Worm (Caenorhabditis elegans): Measurements from ENCODE around the gene ZK1290.7.
A peak's percentile ranks its signal among the peaks of the same experiment; 100 is the strongest.

Gene ZK1290.7

DNA sequence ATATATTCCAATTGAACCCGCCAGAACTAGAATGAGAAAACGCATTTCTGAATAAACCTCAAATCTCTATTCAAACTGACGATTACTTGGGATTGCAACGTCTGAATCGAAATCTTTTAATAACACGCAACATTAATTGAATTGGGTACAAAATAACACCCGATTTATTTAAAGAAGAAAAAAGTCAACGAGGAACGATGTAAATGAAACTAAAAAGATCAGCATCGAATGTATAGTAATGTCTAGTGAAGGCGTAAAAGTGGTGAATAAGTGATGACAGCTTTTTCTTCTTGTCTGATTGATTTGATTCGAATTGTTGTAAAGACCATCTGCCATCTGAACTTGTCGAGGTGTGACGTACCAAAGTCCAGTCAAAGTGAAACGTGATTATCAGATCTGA, 31.8 kb downstream of the ZK1290.7 start, which contains the start of gene nas-23:
TSS of gene nas-23 (minus strand) at position 101 of the 400 bp plus-strand sequence.
- TF ChIP-seq mab-5 (tag; optimal IDR thresholded peaks at IDR 0.05) (no peak), mep-1 (tag; optimal IDR thresholded peaks at IDR 0.05) (no peak), lin-13 (tag; optimal IDR thresholded peaks at IDR 0.05) (no peak), lin-32 (GFP tag; optimal IDR thresholded peaks at IDR 0.05) (no peak), tbx-8 (GFP tag; optimal IDR thresholded peaks at IDR 0.05) (no peak)

DNA sequence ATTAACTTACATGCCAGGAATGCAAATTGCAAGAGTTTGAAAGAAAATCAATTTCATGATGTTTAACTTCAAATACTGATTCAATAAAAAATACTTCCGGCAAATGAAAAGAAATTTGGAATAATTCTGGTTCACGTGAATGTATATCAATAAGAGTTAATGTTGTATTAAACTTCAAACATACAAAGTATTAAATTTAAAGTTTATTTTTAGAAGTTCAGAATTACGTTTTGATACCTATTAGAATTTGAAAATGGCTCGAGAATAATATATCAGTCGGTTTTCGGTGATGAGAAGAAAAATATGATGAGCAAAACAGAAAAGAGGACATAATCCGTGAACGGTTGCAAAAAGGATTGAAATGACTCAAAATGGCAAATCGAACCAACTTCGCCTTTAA, 35.8 kb downstream of the ZK1290.7 start, which contains the start of gene D1022.9:
TSS of gene D1022.9 (minus strand) at position 101 of the 400 bp plus-strand sequence.
- TF ChIP-seq ceh-83 (GFP tag; optimal IDR thresholded peaks at IDR 0.05) (no peak), flh-1 (GFP tag; optimal IDR thresholded peaks at IDR 0.05) (no peak), unc-120 (tag; optimal IDR thresholded peaks at IDR 0.05; ENCODE audit: poor library complexity, severe bottlenecking) (no peak), nhr-12 (tag; optimal IDR thresholded peaks at IDR 0.05) (no peak), cnd-1 (tag; optimal IDR thresholded peaks at IDR 0.05) (no peak), zip-8 (tag; optimal IDR thresholded peaks at IDR 0.05) (no peak), pha-4 (tag; optimal IDR thresholded peaks at IDR 0.05) (no peak), ceh-39 (tag; optimal IDR thresholded peaks at IDR 0.05) (no peak), ham-2 (GFP tag; optimal IDR thresholded peaks at IDR 0.05) (no peak), mep-1 (tag; optimal IDR thresholded peaks at IDR 0.05) (no peak), sem-2 (GFP tag; optimal IDR thresholded peaks at IDR 0.05) (no peak), nhr-76 (tag; optimal IDR thresholded peaks at IDR 0.05) (no peak), ceh-43 (GFP tag; optimal IDR thresholded peaks at IDR 0.05) (no peak), elt-1 (tag; optimal IDR thresholded peaks at IDR 0.05; ENCODE audit: borderline replicate concordance, insufficient read depth) (no peak), mab-5 (tag; optimal IDR thresholded peaks at IDR 0.05) (no peak), tbx-8 (GFP tag; optimal IDR thresholded peaks at IDR 0.05) (no peak)

DNA sequence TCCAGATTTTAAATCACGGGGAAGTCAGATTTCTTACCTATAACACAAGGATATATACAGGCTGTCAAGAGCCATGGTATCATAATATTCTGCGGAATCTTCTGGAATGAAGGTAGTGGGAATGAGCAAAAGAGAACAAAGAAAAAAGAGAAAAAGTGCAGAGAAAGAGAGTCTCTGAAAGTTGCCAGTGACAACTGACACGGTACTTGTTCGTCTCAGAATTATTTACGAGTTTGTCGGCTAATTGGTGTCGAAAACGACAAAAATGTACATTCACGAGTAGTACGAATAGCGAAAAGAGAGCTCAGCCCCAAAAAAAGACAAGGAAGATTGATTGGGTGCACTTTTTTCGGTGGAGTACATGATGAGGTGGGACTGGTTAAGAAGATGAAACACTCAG, 42.3 kb downstream of the ZK1290.7 start, which contains the start of gene cah-2:
TSS of gene cah-2 (minus strand) at position 101 of the 400 bp plus-strand sequence.
- no peak for TF ChIP-seq mab-5 (tag; optimal IDR thresholded peaks at IDR 0.05)
- TF ChIP-seq pha-4 (tag; optimal IDR thresholded peaks at IDR 0.05), result no peak

ce11 chrII:7478487-7479234, 46.7 kb downstream of the ZK1290.7 start, which contains the start of the genes aka-1 and ubc-6:
Gene aka-1, minus strand, starts transcription at chrII:7478537.
Gene ubc-6, plus strand, starts transcription at chrII:7479187.
- no peak for TF ChIP-seq mab-5 (tag; optimal IDR thresholded peaks at IDR 0.05)
- TF ChIP-seq tbx-8 (GFP tag; optimal IDR thresholded peaks at IDR 0.05), result no peak
- TF ChIP-seq sem-2 (GFP tag; optimal IDR thresholded peaks at IDR 0.05), result no peak
- TF ChIP-seq ces-1 (GFP tag; optimal IDR thresholded peaks at IDR 0.05), result peak; percentile 65
- peak; percentile 51 for TF ChIP-seq unc-120 (tag; optimal IDR thresholded peaks at IDR 0.05; ENCODE audit: poor library complexity, severe bottlenecking)
- no peak for TF ChIP-seq nhr-12 (tag; optimal IDR thresholded peaks at IDR 0.05)
- peak; percentile 29 for TF ChIP-seq M03D4.4 (tag; optimal IDR thresholded peaks at IDR 0.05)
- TF ChIP-seq mep-1 (tag; optimal IDR thresholded peaks at IDR 0.05), result peak; percentile 57
- no peak for TF ChIP-seq snpc-4 (tag; optimal IDR thresholded peaks at IDR 0.05)
- no peak for TF ChIP-seq hlh-1 (tag; optimal IDR thresholded peaks at IDR 0.05)
- peak; percentile 63 for TF ChIP-seq lsy-2 (tag; optimal IDR thresholded peaks at IDR 0.05)
- no peak for TF ChIP-seq elt-3 (tag; optimal IDR thresholded peaks at IDR 0.05)
- TF ChIP-seq flh-1 (GFP tag; optimal IDR thresholded peaks at IDR 0.05), result no peak
- peak; percentile 40 for TF ChIP-seq drap-1 (GFP tag; optimal IDR thresholded peaks at IDR 0.05)
- peak; percentile 16 for TF ChIP-seq ham-2 (GFP tag; optimal IDR thresholded peaks at IDR 0.05)
- peak; percentile 58 for TF ChIP-seq lin-13 (tag; optimal IDR thresholded peaks at IDR 0.05)
- TF ChIP-seq mls-2 (tag; optimal IDR thresholded peaks at IDR 0.05), result peak; percentile 22
- peak; percentile 62 for TF ChIP-seq sptf-1 (tag; optimal IDR thresholded peaks at IDR 0.05)
